Fruit fly (Drosophila melanogaster) whole organism, embryonic: Measurements from ENCODE around the gene CG4009.

Experiments
- Bgb ChIP-seq: fragments of 200-800 bp; sonication (Bioruptor generic); IDR thresholded peaks from 2 replicates; pipeline ENCODE4 v1.3.6; 2022; ENCODE audit warnings: missing biosample characterization, missing genetic modification characterization; ENCODE audit not compliant: partially characterized antibody
- CG10431 ChIP-seq: fragments of 200-800 bp; sonication (Bioruptor generic); optimal IDR thresholded peaks from 3 replicates; lab custom pipeline; 2018; ENCODE audit warnings: missing biosample characterization, mild to moderate bottlenecking, missing genetic modification characterization
- CG12071 ChIP-seq: fragments of 200-800 bp; sonication (Bioruptor generic); optimal IDR thresholded peaks from 3 replicates; lab custom pipeline; 2018; ENCODE audit warnings: missing biosample characterization, mild to moderate bottlenecking, missing genetic modification characterization
- CG12155 ChIP-seq: fragments of 200-800 bp; sonication (Bioruptor generic); optimal IDR thresholded peaks from 3 replicates; lab custom pipeline; 2016; ENCODE audit warnings: missing biosample characterization, missing genetic modification characterization
- CG15601 ChIP-seq: fragments of 200-800 bp; sonication (Bioruptor generic); optimal IDR thresholded peaks from 3 replicates; lab custom pipeline; 2019; ENCODE audit warnings: missing biosample characterization, mild to moderate bottlenecking, missing genetic modification characterization, moderate library complexity
- CG16779 ChIP-seq: fragments of 200-800 bp; sonication (Bioruptor generic); IDR thresholded peaks from 2 replicates; pipeline ENCODE4 v1.3.6; 2022; ENCODE audit warnings: missing biosample characterization, missing genetic modification characterization
- CG17359 ChIP-seq: fragments of 200-800 bp; sonication (Bioruptor generic); optimal IDR thresholded peaks from 3 replicates; lab custom pipeline; 2018; ENCODE audit warnings: missing biosample characterization, mild to moderate bottlenecking, missing genetic modification characterization, moderate library complexity
- CG17568 ChIP-seq: fragments of 200-800 bp; sonication (Bioruptor generic); optimal IDR thresholded peaks from 2 replicates; lab custom pipeline; 2018; ENCODE audit warnings: missing biosample characterization, mild to moderate bottlenecking, missing genetic modification characterization, moderate library complexity
- CG18599 ChIP-seq: fragments of 200-800 bp; sonication (Bioruptor generic); optimal IDR thresholded peaks from 3 replicates; lab custom pipeline; 2017; ENCODE audit warnings: missing biosample characterization, missing genetic modification characterization, mild to moderate bottlenecking, moderate library complexity, missing genetic modification reagents
- CG30020 ChIP-seq: fragments of 200-800 bp; optimal IDR thresholded peaks from 2 replicates; lab custom pipeline; 2019; ENCODE audit warnings: missing biosample characterization, mild to moderate bottlenecking, missing genetic modification characterization, moderate library complexity
- CG30431 ChIP-seq: fragments of 200-800 bp; sonication (Bioruptor generic); optimal IDR thresholded peaks from 2 replicates; lab custom pipeline; 2017; ENCODE audit warnings: missing biosample characterization, missing genetic modification characterization
- CG3163 ChIP-seq: fragments of 200-800 bp; sonication (Bioruptor generic); optimal IDR thresholded peaks from 3 replicates; lab custom pipeline; 2016; ENCODE audit warnings: missing biosample characterization, missing genetic modification characterization
- CG3726 ChIP-seq: fragments of 200-800 bp; sonication (Bioruptor generic); IDR thresholded peaks from 3 replicates; pipeline ENCODE4, ENCODE4 v1.3.6; 2022; ENCODE audit warnings: missing biosample characterization, missing genetic modification characterization
- CG3838 ChIP-seq: fragments of 200-800 bp; sonication (Bioruptor generic); optimal IDR thresholded peaks from 3 replicates; lab custom pipeline; 2016; ENCODE audit warnings: missing biosample characterization, missing genetic modification characterization
- CG3995 ChIP-seq: fragments of 200-800 bp; sonication (Bioruptor generic); optimal IDR thresholded peaks from 3 replicates; lab custom pipeline; 2016; ENCODE audit warnings: missing biosample characterization, missing genetic modification characterization
- CG6175 ChIP-seq: fragments of 200-800 bp; sonication (Bioruptor generic); IDR thresholded peaks from 3 replicates; pipeline ENCODE4 v1.3.6; 2022; ENCODE audit warnings: missing biosample characterization, missing genetic modification characterization
- CG7357 ChIP-seq: fragments of 200-800 bp; sonication (Bioruptor generic); IDR thresholded peaks from 3 replicates; pipeline ENCODE4 v1.3.6; 2022; ENCODE audit warnings: missing biosample characterization, missing genetic modification characterization
- D19B ChIP-seq: fragments of 200-800 bp; sonication (Bioruptor generic); optimal IDR thresholded peaks from 2 replicates; lab custom pipeline; 2017; ENCODE audit warnings: missing biosample characterization, mild to moderate bottlenecking, missing genetic modification characterization
- Dfd ChIP-seq, 2 experiments: fragments of >200 bp; optimal IDR thresholded peaks; 2 replicates each; lab custom pipeline; 2017; ENCODE audit warnings: missing biosample characterization in 2 of 2, missing genetic modification characterization in 2 of 2
- Dref ChIP-seq: fragments of 200-800 bp; sonication (Bioruptor generic); IDR thresholded peaks from 2 replicates; pipeline ENCODE4 v1.3.6; 2022; ENCODE audit warnings: missing biosample characterization, missing genetic modification characterization
- E2f2 ChIP-seq: fragments of 200-800 bp; sonication (Bioruptor generic); IDR thresholded peaks from 2 replicates; pipeline ENCODE4 v1.3.6; 2022; ENCODE audit warnings: missing biosample characterization, missing genetic modification characterization
- Fer3 ChIP-seq: fragments of 200-800 bp; sonication (Bioruptor generic); optimal IDR thresholded peaks from 2 replicates; lab custom pipeline; 2018; ENCODE audit warnings: missing biosample characterization, mild to moderate bottlenecking, missing genetic modification characterization, moderate library complexity
- HLH4C ChIP-seq: fragments of 200-800 bp; sonication (Bioruptor generic); IDR thresholded peaks from 3 replicates; pipeline ENCODE4 v1.3.6; 2022; ENCODE audit warnings: missing biosample characterization, missing genetic modification characterization; ENCODE audit not compliant: partially characterized antibody
- HLHmδ ChIP-seq: fragments of 200-800 bp; sonication (Bioruptor generic); optimal IDR thresholded peaks from 2 replicates; lab custom pipeline; 2018; ENCODE audit warnings: missing biosample characterization, mild to moderate bottlenecking, missing genetic modification characterization, moderate library complexity
- Hsf ChIP-seq: fragments of 200-800 bp; sonication (Bioruptor generic); optimal IDR thresholded peaks from 3 replicates; lab custom pipeline; 2016; ENCODE audit warnings: missing biosample characterization, missing genetic modification characterization
- MBD-R2 ChIP-seq: fragments of 200-800 bp; sonication (Bioruptor generic); IDR thresholded peaks from 2 replicates; pipeline ENCODE4 v1.3.6; 2022; ENCODE audit warnings: missing biosample characterization, missing genetic modification characterization
- Med ChIP-seq: fragments of 200-800 bp; sonication (Bioruptor generic); peaks from one replicate; lab custom pipeline; 2016; ENCODE audit warnings: missing biosample characterization, missing genetic modification characterization, mild to moderate bottlenecking, inconsistent platforms, moderate library complexity
- Mrtf ChIP-seq: fragments of 200-800 bp; sonication (Bioruptor generic); IDR thresholded peaks from 3 replicates; pipeline ENCODE4 v1.3.6; 2022; ENCODE audit warnings: missing biosample characterization, missing genetic modification characterization
- Nf-YA ChIP-seq: fragments of 200-800 bp; sonication (Bioruptor generic); IDR thresholded peaks from 2 replicates; pipeline ENCODE4 v1.3.6; 2022; ENCODE audit warnings: missing biosample characterization, missing genetic modification characterization
- Sox102F ChIP-seq: fragments of 200-800 bp; sonication (Bioruptor generic); optimal IDR thresholded peaks from 2 replicates; lab custom pipeline; 2018; ENCODE audit warnings: missing biosample characterization, mild to moderate bottlenecking, missing genetic modification characterization, moderate library complexity
- ash1 ChIP-seq: fragments of 200-800 bp; sonication (Bioruptor generic); optimal IDR thresholded peaks from 2 replicates; lab custom pipeline; 2018; ENCODE audit warnings: missing biosample characterization, mild to moderate bottlenecking, missing genetic modification characterization
- ci ChIP-seq: fragments of 200-800 bp; sonication (Bioruptor generic); IDR thresholded peaks from 3 replicates; pipeline ENCODE4 v1.3.6; 2022; ENCODE audit warnings: missing biosample characterization, missing genetic modification characterization
- crol ChIP-seq: fragments of 200-800 bp; sonication (Bioruptor generic); IDR thresholded peaks from 2 replicates; pipeline ENCODE4 v1.3.6; 2022; ENCODE audit warnings: missing biosample characterization, missing genetic modification characterization
- en ChIP-seq: fragments of 200-800 bp; sonication (Bioruptor generic); optimal IDR thresholded peaks from 2 replicates; lab custom pipeline; 2016; ENCODE audit warnings: missing biosample characterization, missing genetic modification characterization
- exex ChIP-seq: fragments of 200-800 bp; sonication (Bioruptor generic); optimal IDR thresholded peaks from 4 replicates; lab custom pipeline; 2018; ENCODE audit warnings: missing biosample characterization, mild to moderate bottlenecking, missing genetic modification characterization, moderate library complexity
- fd64A ChIP-seq: fragments of 200-800 bp; sonication (Bioruptor generic); optimal IDR thresholded peaks from 3 replicates; lab custom pipeline; 2018; ENCODE audit warnings: missing biosample characterization, mild to moderate bottlenecking, missing genetic modification characterization
- grn ChIP-seq: fragments of 200-800 bp; sonication (Bioruptor generic); optimal IDR thresholded peaks from 3 replicates; lab custom pipeline; 2017; ENCODE audit warnings: missing biosample characterization, missing genetic modification characterization
- knrl ChIP-seq: fragments of 200-800 bp; sonication (Bioruptor generic); IDR thresholded peaks from 3 replicates; pipeline ENCODE4 v1.3.6; 2022; ENCODE audit warnings: missing biosample characterization, missing genetic modification characterization; ENCODE audit not compliant: partially characterized antibody
- lilli ChIP-seq: fragments of 200-800 bp; sonication (Bioruptor generic); optimal IDR thresholded peaks from 3 replicates; lab custom pipeline; 2016; ENCODE audit warnings: missing biosample characterization, missing genetic modification characterization
- lmd ChIP-seq: fragments of 200-800 bp; sonication (Bioruptor generic); IDR thresholded peaks from 2 replicates; pipeline ENCODE4 v1.3.6; 2022; ENCODE audit warnings: missing biosample characterization, missing genetic modification characterization
- maf-S ChIP-seq: fragments of 200-800 bp; sonication (Bioruptor generic); optimal IDR thresholded peaks from 2 replicates; lab custom pipeline; 2016; ENCODE audit warnings: missing biosample characterization, missing genetic modification characterization
- oc ChIP-seq: fragments of 200-800 bp; sonication (Bioruptor generic); optimal IDR thresholded peaks from 2 replicates; lab custom pipeline; 2018; ENCODE audit warnings: missing biosample characterization, mild to moderate bottlenecking, missing genetic modification characterization, moderate library complexity
- slbo ChIP-seq: fragments of 200-800 bp; sonication (Bioruptor generic); IDR thresholded peaks from 2 replicates; pipeline ENCODE4 v1.3.6; 2022; ENCODE audit warnings: missing biosample characterization, missing genetic modification characterization
- slou ChIP-seq: fragments of 200-800 bp; sonication (Bioruptor generic); optimal IDR thresholded peaks from 3 replicates; lab custom pipeline; 2016; ENCODE audit warnings: missing biosample characterization, missing genetic modification characterization
- twi ChIP-seq: fragments of 200-800 bp; optimal IDR thresholded peaks from 2 replicates; lab custom pipeline; 2019; ENCODE audit warnings: missing biosample characterization, mild to moderate bottlenecking, missing genetic modification characterization, moderate library complexity

The CG4009 gene

dm6 chr3R:17007336-17007735, 28.5 kb downstream of the CG4009 start (continued):
- TF ChIP-seq CG17568 (GFP tag; lab: Kevin White, UChicago), result peak; percentile 64
- TF ChIP-seq CG3163 (GFP tag; lab: Kevin White, UChicago), result no peak
- TF ChIP-seq lmd (GFP tag; lab: Robert Waterston, UW), result no peak
- TF ChIP-seq Fer3 (tag; lab: Kevin White, UChicago), result peak; percentile 26

DNA sequence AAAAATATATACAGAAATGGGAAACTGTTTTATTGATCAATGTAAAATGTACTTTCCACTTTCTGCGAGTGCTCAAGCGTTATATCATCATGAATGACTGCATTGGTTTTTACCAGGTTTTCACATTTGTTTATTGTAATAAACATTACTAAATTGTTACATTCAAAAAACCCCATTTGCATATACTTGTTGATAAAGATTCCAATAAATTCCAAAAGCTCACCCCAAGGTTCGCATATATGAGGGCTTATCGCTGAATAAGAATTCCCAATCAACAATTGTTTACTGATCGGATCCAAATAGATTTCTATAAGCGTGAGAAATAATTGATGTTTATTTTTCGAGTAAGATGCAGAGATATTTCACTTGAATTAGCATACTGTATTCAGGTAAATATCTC, 32.4 kb downstream of the CG4009 start:
- no peak for TF ChIP-seq slbo (GFP tag; lab: Robert Waterston, UW)
- TF ChIP-seq D19B (GFP tag; lab: Kevin White, UChicago), result no peak
- TF ChIP-seq, all 482 proteins: peak for 0

DNA sequence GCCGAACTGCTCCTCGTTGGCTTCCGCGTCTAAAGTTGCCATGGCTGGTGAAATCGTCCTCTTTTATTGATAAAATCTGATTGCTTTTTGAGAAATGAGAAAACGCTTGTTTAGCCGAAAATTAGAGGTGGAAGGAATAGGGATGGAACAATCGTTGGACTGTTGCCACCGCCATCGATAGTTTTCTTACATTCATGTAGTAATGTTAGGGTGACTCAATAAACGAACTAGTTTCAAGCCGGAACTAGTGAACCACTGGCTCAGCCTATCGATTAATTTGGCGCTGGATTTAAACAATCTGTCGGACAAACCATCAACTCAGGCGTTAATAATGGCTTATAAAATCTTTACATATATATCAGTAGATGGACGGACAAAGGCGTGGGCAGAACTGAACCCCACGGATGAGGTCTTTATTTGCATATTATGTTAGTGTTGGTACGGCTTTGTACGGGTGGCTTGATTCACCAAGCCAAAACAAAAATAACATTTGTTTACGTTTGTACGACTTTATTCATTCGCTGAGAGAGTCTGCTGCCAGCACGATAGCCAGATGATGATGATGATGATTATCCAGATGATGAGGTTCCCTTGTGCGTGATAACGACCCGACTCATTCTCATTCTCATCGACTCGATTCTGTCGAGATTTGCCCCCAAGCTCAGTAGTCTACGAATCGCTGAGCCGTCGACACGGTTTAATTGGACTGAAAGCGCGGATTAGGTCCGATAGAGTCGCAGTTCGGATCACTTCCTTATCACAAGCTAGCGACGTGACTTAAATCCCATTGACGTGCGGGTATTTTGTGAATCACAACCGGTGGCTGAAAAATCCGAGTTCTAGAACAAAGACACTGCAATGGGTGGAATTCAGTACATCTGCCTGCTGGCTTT, 33.4 kb downstream of the CG4009 start, which contains the start of the genes Sf3a1 and Irc:
Gene Sf3a1, minus strand, starts transcription at position 138 of the 893 bp plus-strand sequence.
Gene Irc, plus strand, starts transcription at position 658 of the 893 bp plus-strand sequence.
- TF ChIP-seq CG7357 (GFP tag; lab: Robert Waterston, UW), result no peak
- TF ChIP-seq Med (GFP tag; lab: Kevin White, UChicago), result peak; percentile 90
- peak; percentile 47 for TF ChIP-seq CG10431
- peak; percentile 92 for TF ChIP-seq HLH4C (GFP tag; lab: Robert Waterston, UW)
- 0 out of 3 replicates have a peak, but pooled peaks have one; percentile 13 for TF ChIP-seq CG6175
- TF ChIP-seq CG16779 (GFP tag; lab: Robert Waterston, UW), result no peak
- TF ChIP-seq CG15601 (tag; lab: Kevin White, UChicago), result peak; percentile 2
- TF ChIP-seq E2f2 (GFP tag; lab: Robert Waterston, UW), result peak; percentile 97
- no peak for TF ChIP-seq Sox102F (GFP tag; lab: Kevin White, UChicago)
- TF ChIP-seq CG12155 (GFP tag; lab: Kevin White, UChicago), result peak; percentile 19
- no peak for TF ChIP-seq twi (tag; lab: Kevin White, UChicago)
- TF ChIP-seq knrl, result peak; percentile 95
- TF ChIP-seq CG12071, result no peak
- no peak for TF ChIP-seq CG18599
- TF ChIP-seq ash1 (GFP tag; lab: Kevin White, UChicago), result no peak
- TF ChIP-seq grn (GFP tag; lab: Kevin White, UChicago), result peak; percentile 10
- TF ChIP-seq lilli (GFP tag; lab: Kevin White, UChicago), result peak; percentile 59
- TF ChIP-seq fd64A, result no peak
- TF ChIP-seq slou (GFP tag; lab: Kevin White, UChicago), result no peak
- TF ChIP-seq exex (tag; lab: Kevin White, UChicago), result no peak
- TF ChIP-seq maf-S (GFP tag; lab: Kevin White, UChicago), result peak; percentile 1
- no peak for TF ChIP-seq CG3726 (GFP tag; lab: Robert Waterston, UW)
- TF ChIP-seq Hsf (GFP tag; lab: Kevin White, UChicago), result peak; percentile 49
- TF ChIP-seq CG30431, result no peak
- TF ChIP-seq MBD-R2 (GFP tag; lab: Robert Waterston, UW), result peak; percentile 93
- TF ChIP-seq Dref (GFP tag; lab: Robert Waterston, UW), result peak; percentile 89
- no peak for TF ChIP-seq CG3838 (GFP tag; lab: Kevin White, UChicago)
- peak; percentile 70 for TF ChIP-seq oc (tag; lab: Kevin White, UChicago)
- no peak for TF ChIP-seq Nf-YA (GFP tag; lab: Robert Waterston, UW)
- no peak for TF ChIP-seq HLHmδ (GFP tag; lab: Kevin White, UChicago)
- peak; percentile 98 for TF ChIP-seq Bgb
- peak; percentile 86 for TF ChIP-seq CG3995
- TF ChIP-seq Dfd (GFP tag; optimal IDR thresholded peaks at IDR 0.05; lab: Kevin White, UChicago), result no peak
- peak; percentile 14; the same call in 1 of the 3 replicates for TF ChIP-seq ci (GFP tag; lab: Robert Waterston, UW)
- no peak for TF ChIP-seq Mrtf (GFP tag; lab: Robert Waterston, UW)
- TF ChIP-seq D19B (GFP tag; lab: Kevin White, UChicago), result no peak
- TF ChIP-seq CG30020, result peak; percentile 18
- no peak for TF ChIP-seq CG17359
- TF ChIP-seq crol (GFP tag; lab: Robert Waterston, UW), result no peak
- no peak for TF ChIP-seq en (GFP tag; lab: Kevin White, UChicago)
